Fruit fly (Drosophila melanogaster): ENCODE measurements around the gene CG34299.

CG34299 gene

dm6 chr3R:30283940-30284339 lies 34.6 kb downstream of the CG34299 start (continued):
- TF ChIP-seq CG1603 (tag; optimal IDR thresholded peaks at IDR 0.05): peak; percentile 58
- TF ChIP-seq sim (GFP tag; IDR thresholded peaks at IDR 0.05): no peak
- TF ChIP-seq bcd (GFP tag; optimal IDR thresholded peaks at IDR 0.05): no peak
- TF ChIP-seq hth (optimal IDR thresholded peaks at IDR 0.05): no peak
- peak; percentile 39; the same call in 1 of the 3 replicates for TF ChIP-seq row (GFP tag; IDR thresholded peaks at IDR 0.05)
- TF ChIP-seq CG16863 (GFP tag; optimal IDR thresholded peaks at IDR 0.05): no peak
- no peak for TF ChIP-seq Dfd (GFP tag; optimal IDR thresholded peaks at IDR 0.05)
- no peak for TF ChIP-seq CG11247 (GFP tag; IDR thresholded peaks at IDR 0.05)
- peak; percentile 4 for TF ChIP-seq CG7839 (tag; optimal IDR thresholded peaks at IDR 0.05)
- TF ChIP-seq gem (tag; optimal IDR thresholded peaks at IDR 0.05): peak; percentile 55
- TF ChIP-seq CG12942 (GFP tag; optimal IDR thresholded peaks at IDR 0.05): no peak
- no peak for TF ChIP-seq hkb (optimal IDR thresholded peaks at IDR 0.05)
- TF ChIP-seq hkb (GFP tag; IDR thresholded peaks at IDR 0.05): 0 out of 2 replicates have a peak, but pooled peaks have one; percentile 18
- no peak for TF ChIP-seq emc (GFP tag; optimal IDR thresholded peaks at IDR 0.05)
- peak; percentile 65 for TF ChIP-seq Sox102F (GFP tag; optimal IDR thresholded peaks at IDR 0.05)
- no peak for TF ChIP-seq CG7786 (GFP tag; optimal IDR thresholded peaks at IDR 0.05)
- TF ChIP-seq CG1832 (GFP tag; optimal IDR thresholded peaks at IDR 0.05): no peak
- TF ChIP-seq sisA (GFP tag; IDR thresholded peaks at IDR 0.05): peak; percentile 35; the same call in 1 of the 2 replicates

- TF ChIP-seq CG10654 (GFP tag; optimal IDR thresholded peaks at IDR 0.05): no peak
- TF ChIP-seq Dfd (GFP tag; optimal IDR thresholded peaks at IDR 0.05): peak in 1 of 2 experiments; percentile 15
- 0 out of 2 replicates have a peak, but pooled peaks have one; percentile 1 for TF ChIP-seq CG9932 (GFP tag; IDR thresholded peaks at IDR 0.05)
- peak; percentile 43 for TF ChIP-seq corto (GFP tag; optimal IDR thresholded peaks at IDR 0.05)
- TF ChIP-seq Lhr (GFP tag; optimal IDR thresholded peaks at IDR 0.05): no peak
- peak; percentile 34; the same call in 1 of the 2 replicates for TF ChIP-seq Drgx (GFP tag; IDR thresholded peaks at IDR 0.05)
- TF ChIP-seq chif (GFP tag; optimal IDR thresholded peaks at IDR 0.05): no peak
- TF ChIP-seq CG6689 (GFP tag; IDR thresholded peaks at IDR 0.05): no peak
- TF ChIP-seq CG31365 (tag; optimal IDR thresholded peaks at IDR 0.05): peak; percentile 77
- peak; percentile 27 for TF ChIP-seq lbe (GFP tag; optimal IDR thresholded peaks at IDR 0.05)
- TF ChIP-seq CG2202 (tag; optimal IDR thresholded peaks at IDR 0.05): no peak
- TF ChIP-seq fd96Cb (tag; optimal IDR thresholded peaks at IDR 0.05): no peak
Observed at dm6 chr3R:30284573-30284972, 35.2 kb downstream of the CG34299 start.

DNA sequence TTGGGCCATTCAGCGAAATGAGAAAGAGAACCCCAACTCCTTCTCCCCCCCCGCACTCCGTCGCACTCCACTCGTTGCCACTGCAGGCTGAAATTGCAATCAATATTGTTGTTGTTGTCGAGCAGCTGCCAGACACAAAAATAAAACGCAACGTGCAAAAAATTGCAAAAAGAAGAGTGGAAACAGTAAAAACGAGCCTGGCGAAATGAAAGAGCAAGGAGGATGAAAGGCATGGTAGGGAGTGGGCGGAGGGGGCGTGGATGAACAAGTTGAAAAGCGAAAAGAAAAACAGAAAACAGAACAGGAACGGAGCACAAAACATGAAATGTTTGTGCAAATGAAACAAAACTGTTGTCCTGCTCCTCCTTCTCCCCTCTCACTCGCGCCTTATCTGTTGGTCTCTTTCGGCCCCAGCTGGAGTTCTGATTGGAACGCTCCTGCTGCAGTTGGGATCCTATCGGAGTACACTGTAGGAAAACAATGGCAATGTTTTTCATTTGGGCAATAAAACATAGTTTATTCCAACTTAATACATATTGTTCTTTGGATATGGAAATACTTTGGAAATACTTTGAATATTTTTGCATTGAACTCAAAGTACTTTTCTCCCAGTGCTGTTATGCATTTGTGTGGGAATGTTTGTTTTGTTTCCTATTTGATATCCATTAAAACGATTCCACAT lies 35.7 kb downstream of the CG34299 start:
- TF ChIP-seq vnd (GFP tag; IDR thresholded peaks at IDR 0.05; ENCODE audit: partially characterized antibody) (no peak), CG1603 (tag; optimal IDR thresholded peaks at IDR 0.05) (peak; percentile 20), emc (GFP tag; optimal IDR thresholded peaks at IDR 0.05) (no peak), fu2 (GFP tag; optimal IDR thresholded peaks at IDR 0.05) (no peak), lbe (GFP tag; optimal IDR thresholded peaks at IDR 0.05) (peak; percentile 42), zen2 (GFP tag; IDR thresholded peaks at IDR 0.05; ENCODE audit: partially characterized antibody) (no peak), ranshi (GFP tag; IDR thresholded peaks at IDR 0.05) (no peak), Gug (GFP tag; IDR thresholded peaks at IDR 0.05) (no peak), CG3163 (GFP tag; optimal IDR thresholded peaks at IDR 0.05) (no peak), da (GFP tag; optimal IDR thresholded peaks at IDR 0.05) (no peak), Hmx (GFP tag; optimal IDR thresholded peaks at IDR 0.05) (no peak), crol (GFP tag; IDR thresholded peaks at IDR 0.05) (0 out of 2 replicates have a peak, but pooled peaks have one; percentile 28), Sox102F (GFP tag; optimal IDR thresholded peaks at IDR 0.05) (no peak), nom (GFP tag; optimal IDR thresholded peaks at IDR 0.05) (peak; percentile 99), hbn (GFP tag; IDR thresholded peaks at IDR 0.05; ENCODE audit: partially characterized antibody) (no peak), phol (tag; optimal IDR thresholded peaks at IDR 0.05) (peak; percentile 8), CG8089 (GFP tag; optimal IDR thresholded peaks at IDR 0.05) (no peak), Dek (tag; optimal IDR thresholded peaks at IDR 0.05) (no peak), eyg (GFP tag; optimal IDR thresholded peaks at IDR 0.05) (no peak), CG10959 (GFP tag; IDR thresholded peaks at IDR 0.05) (0 out of 2 replicates have a peak, but pooled peaks have one; percentile 15), vfl (GFP tag; optimal IDR thresholded peaks at IDR 0.05) (no peak), inv (GFP tag; IDR thresholded peaks at IDR 0.05; ENCODE audit: partially characterized antibody) (no peak), zen (tag; optimal IDR thresholded peaks at IDR 0.05) (peak; percentile 40)

Measured in whole organism, embryonic.